Fruit fly (Drosophila melanogaster) S2 (cell line): Measurements from ENCODE around the gene CG5966.

Experiments
- CG8478 ChIP-seq: fragments of >200 bp; optimal IDR thresholded peaks from 2 replicates; lab custom pipeline; 2018
- CTCF ChIP-seq, 2 experiments: fragments of >200 bp; optimal IDR thresholded peaks; 2 replicates each; lab custom pipeline; 2018

dm6 chrX:5981410-5981809, 7.2 kb upstream of the CG5966 start:
- no peak for TF ChIP-seq CG8478 (lab: Kevin White, UChicago)
- no peak for TF ChIP-seq CTCF (optimal IDR thresholded peaks at IDR 0.05; lab: Kevin White, UChicago)
